Fruit fly (Drosophila melanogaster): ENCODE measurements around the gene Plod.
A peak's percentile ranks its signal among the peaks of the same experiment; 100 is the strongest.

Plod gene

dm6 chr3L:11210517-11210916 is 4.7 kb upstream of the Plod start, which contains the start of the genes Ube3a and CG7600 (continued):
- TF ChIP-seq Hr38 (GFP tag; optimal IDR thresholded peaks at IDR 0.05) (no peak), acj6 (GFP tag; optimal IDR thresholded peaks at IDR 0.05) (peak; percentile 11), CG16779 (tag; optimal IDR thresholded peaks at IDR 0.05) (no peak), CG6808 (GFP tag; optimal IDR thresholded peaks at IDR 0.05) (no peak), Sox102F (GFP tag; optimal IDR thresholded peaks at IDR 0.05) (no peak), Ets96B (tag; optimal IDR thresholded peaks at IDR 0.05) (peak; percentile 28), ss (GFP tag; optimal IDR thresholded peaks at IDR 0.05) (peak in 1 of 2 experiments; percentile 55)

dm6 chr3L:11204852-11205251 is 964 bp downstream of the Plod start:
- TF ChIP-seq CG8119 (GFP tag; IDR thresholded peaks at IDR 0.05) (0 out of 3 replicates have a peak, but pooled peaks have one; percentile 20), Eip93F (GFP tag; optimal IDR thresholded peaks at IDR 0.05) (no peak), CG15336 (GFP tag; IDR thresholded peaks at IDR 0.05) (peak; percentile 18; the same call in 1 of the 2 replicates), CG4318 (GFP tag; optimal IDR thresholded peaks at IDR 0.05) (no peak), eg (GFP tag; IDR thresholded peaks at IDR 0.05) (0 out of 3 replicates have a peak, but pooled peaks have one; percentile 11)

- TF ChIP-seq CG10669 (GFP tag; optimal IDR thresholded peaks at IDR 0.05) (no peak), spab (GFP tag; optimal IDR thresholded peaks at IDR 0.05) (no peak), CG8119 (GFP tag; IDR thresholded peaks at IDR 0.05) (no peak), CG6276 (GFP tag; optimal IDR thresholded peaks at IDR 0.05) (no peak), Hr4 (GFP tag; optimal IDR thresholded peaks at IDR 0.05) (no peak), dsx (GFP tag; optimal IDR thresholded peaks at IDR 0.05; ENCODE audit: poor library complexity, severe bottlenecking) (peak; percentile 78), Lpt (GFP tag; optimal IDR thresholded peaks at IDR 0.05) (no peak)
Observed at dm6 chr3L:11203820-11204449, 1.9 kb downstream of the Plod start.

dm6 chr3L:11201051-11201450 is 4.8 kb downstream of the Plod start, which contains the start of gene nkt:
Gene nkt (plus strand): TSS chr3L:11201351.
- TF ChIP-seq CG3919 (GFP tag; optimal IDR thresholded peaks at IDR 0.05) (no peak), CG8119 (GFP tag; IDR thresholded peaks at IDR 0.05) (no peak), spab (GFP tag; optimal IDR thresholded peaks at IDR 0.05) (no peak), CG10669 (GFP tag; optimal IDR thresholded peaks at IDR 0.05) (no peak), CG6792 (GFP tag; optimal IDR thresholded peaks at IDR 0.05) (no peak), fd59A (GFP tag; optimal IDR thresholded peaks at IDR 0.05) (no peak), CG1621 (tag; optimal IDR thresholded peaks at IDR 0.05) (no peak), Smox (GFP tag; optimal IDR thresholded peaks at IDR 0.05) (no peak), CG8632 (GFP tag; optimal IDR thresholded peaks at IDR 0.05) (no peak), pdm3 (GFP tag; optimal IDR thresholded peaks at IDR 0.05) (no peak), CG11294 (GFP tag; IDR thresholded peaks at IDR 0.05) (no peak), lz (GFP tag; optimal IDR thresholded peaks at IDR 0.05) (no peak)

- no peak for TF ChIP-seq CG11294 (GFP tag; IDR thresholded peaks at IDR 0.05)
- TF ChIP-seq dsx (GFP tag; optimal IDR thresholded peaks at IDR 0.05; ENCODE audit: poor library complexity, severe bottlenecking), result peak; percentile 35
Observed at dm6 chr3L:11199320-11199719, 6.5 kb downstream of the Plod start, which contains the start of gene CG7607. Gene CG7607 (plus strand): TSS chr3L:11199620.

- no peak for TF ChIP-seq Lpt (GFP tag; optimal IDR thresholded peaks at IDR 0.05)
- no peak for TF ChIP-seq CG8319 (GFP tag; optimal IDR thresholded peaks at IDR 0.05)
- peak; percentile 52 for TF ChIP-seq svp (GFP tag)
- TF ChIP-seq CG34406 (GFP tag; optimal IDR thresholded peaks at IDR 0.05), result no peak
- no peak for TF ChIP-seq pdm3 (GFP tag; optimal IDR thresholded peaks at IDR 0.05)
- no peak for TF ChIP-seq CG6854 (GFP tag; optimal IDR thresholded peaks at IDR 0.05)
- TF ChIP-seq Hr39 (GFP tag; optimal IDR thresholded peaks at IDR 0.05), result no peak
- TF ChIP-seq CG11902 (GFP tag; optimal IDR thresholded peaks at IDR 0.05), result no peak
- no peak for TF ChIP-seq fd59A (GFP tag; optimal IDR thresholded peaks at IDR 0.05)
Observed at dm6 chr3L:11198375-11198774, 7.4 kb downstream of the Plod start.
